Worm (Caenorhabditis elegans): Measurements from ENCODE around the gene ZK813.5.

ZK813.5 gene

DNA sequence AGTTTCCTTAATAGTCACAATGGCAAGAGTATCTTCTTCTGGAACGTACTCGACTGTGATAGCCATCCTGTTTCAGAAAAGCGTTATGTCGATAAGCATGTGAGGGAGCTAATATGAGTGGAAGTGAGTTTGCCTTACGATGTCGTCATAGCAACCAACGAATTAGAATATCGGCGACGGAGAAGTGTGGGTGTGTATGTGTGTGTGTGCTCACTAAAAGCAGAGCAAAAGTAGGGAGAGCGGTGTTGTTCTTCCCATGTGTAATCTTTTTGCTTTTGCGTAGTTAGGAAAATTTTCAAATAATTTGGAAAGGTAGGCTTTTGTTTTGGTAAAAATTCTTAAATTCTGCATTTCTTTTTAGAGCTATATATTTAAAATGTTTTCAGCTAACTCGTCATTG, at the start of gene ZK813.5:
TSS of gene ZK813.5 (minus strand) at position 101 of the 400 bp plus-strand sequence.
- TF ChIP-seq flt-1 (GFP tag; IDR thresholded peaks at IDR 0.05) (0 out of 2 replicates have a peak, but pooled peaks have one; percentile 17), klf-2 (GFP tag; conservative IDR thresholded peaks at IDR 0.05) (no peak)

DNA sequence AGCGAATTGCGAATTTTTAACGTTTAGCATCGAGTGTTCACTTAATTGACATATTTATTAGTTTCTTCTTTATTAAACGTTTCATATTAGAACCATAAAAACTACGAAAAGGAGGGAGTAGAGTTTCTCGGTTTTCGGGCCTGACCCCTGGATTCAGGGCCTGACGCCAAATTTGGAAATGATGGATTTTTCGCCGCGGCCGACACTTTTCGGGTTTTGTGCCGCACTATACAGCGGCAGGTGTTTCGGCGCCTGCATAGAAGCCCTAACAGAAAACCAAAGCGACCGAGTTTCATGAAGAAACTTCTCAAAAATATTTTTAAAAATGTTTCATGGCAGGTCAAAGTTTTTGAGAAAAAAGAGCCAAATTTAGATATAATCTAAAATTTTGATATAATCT, 49.3 kb upstream of the ZK813.5 start:
- no peak for TF ChIP-seq ztf-23 (GFP tag; IDR thresholded peaks at IDR 0.05)
- TF ChIP-seq ztf-29 (GFP tag; IDR thresholded peaks at IDR 0.05), result no peak
- TF ChIP-seq flt-1 (GFP tag; IDR thresholded peaks at IDR 0.05), result no peak
- no peak for TF ChIP-seq cog-1 (tag; optimal IDR thresholded peaks at IDR 0.05)
- no peak for TF ChIP-seq med-1 (GFP tag; optimal IDR thresholded peaks at IDR 0.05; ENCODE audit: insufficient read depth)
- no peak for TF ChIP-seq tab-1 (GFP tag; IDR thresholded peaks at IDR 0.05)
- no peak for TF ChIP-seq ref-1 (GFP tag; conservative IDR thresholded peaks at IDR 0.05)
- no peak for TF ChIP-seq klf-2 (GFP tag; conservative IDR thresholded peaks at IDR 0.05)
- no peak for TF ChIP-seq T22C8.4 (GFP tag; IDR thresholded peaks at IDR 0.05)

DNA sequence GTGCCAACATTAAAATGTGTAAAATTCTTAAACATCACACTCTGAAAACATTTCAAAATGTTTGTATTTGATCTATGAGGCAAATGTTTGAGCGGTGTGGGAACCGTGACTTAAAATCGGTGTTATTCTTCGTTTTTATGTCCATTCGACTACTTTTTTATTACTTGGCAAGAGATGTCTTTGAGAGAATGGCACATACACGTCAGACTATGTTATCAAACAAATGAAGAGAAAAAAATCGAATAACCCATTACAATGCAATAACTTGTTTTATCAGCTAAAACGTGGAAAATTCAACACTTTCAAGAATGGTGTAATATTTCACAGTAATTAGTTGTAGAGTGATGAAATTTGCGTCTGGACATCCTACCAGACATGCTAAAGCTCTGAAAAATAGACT, 48.8 kb upstream of the ZK813.5 start:
- TF ChIP-seq tab-1 (GFP tag; IDR thresholded peaks at IDR 0.05) (no peak), cog-1 (tag; optimal IDR thresholded peaks at IDR 0.05) (no peak), ref-1 (GFP tag; conservative IDR thresholded peaks at IDR 0.05) (no peak), med-1 (GFP tag; optimal IDR thresholded peaks at IDR 0.05; ENCODE audit: insufficient read depth) (no peak), T22C8.4 (GFP tag; IDR thresholded peaks at IDR 0.05) (no peak), flt-1 (GFP tag; IDR thresholded peaks at IDR 0.05) (no peak), klf-2 (GFP tag; conservative IDR thresholded peaks at IDR 0.05) (no peak), ztf-23 (GFP tag; IDR thresholded peaks at IDR 0.05) (no peak)

DNA sequence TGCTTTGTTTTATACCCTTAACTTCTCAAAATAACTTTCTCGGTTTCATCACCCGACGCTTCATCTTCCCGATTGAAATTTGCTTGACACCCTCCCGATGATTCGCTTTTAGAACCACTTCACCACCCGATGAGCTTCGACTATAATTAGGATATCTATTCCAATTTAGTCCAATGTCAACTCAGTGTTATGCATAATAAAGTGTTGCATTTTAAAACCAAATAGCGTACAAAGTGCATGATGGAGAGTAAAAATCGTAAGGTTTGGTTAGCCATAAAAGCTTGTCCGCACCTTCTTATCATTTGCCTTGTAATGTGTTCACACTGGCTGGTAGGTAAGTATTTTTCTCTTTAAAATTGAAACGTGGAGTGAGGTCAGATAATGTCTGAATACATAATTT, 47.9 kb upstream of the ZK813.5 start, which contains the start of gene C12D12.1:
TSS of gene C12D12.1 (plus strand) at position 301 of the 400 bp plus-strand sequence.
- no peak for TF ChIP-seq ztf-23 (GFP tag; IDR thresholded peaks at IDR 0.05)
- no peak for TF ChIP-seq ztf-29 (GFP tag; IDR thresholded peaks at IDR 0.05)
- no peak for TF ChIP-seq klf-2 (GFP tag; conservative IDR thresholded peaks at IDR 0.05)
- no peak for TF ChIP-seq flt-1 (GFP tag; IDR thresholded peaks at IDR 0.05)
- TF ChIP-seq med-1 (GFP tag; optimal IDR thresholded peaks at IDR 0.05; ENCODE audit: insufficient read depth), result no peak
- TF ChIP-seq tab-1 (GFP tag; IDR thresholded peaks at IDR 0.05), result no peak
- TF ChIP-seq T22C8.4 (GFP tag; IDR thresholded peaks at IDR 0.05), result no peak
- no peak for TF ChIP-seq ref-1 (GFP tag; conservative IDR thresholded peaks at IDR 0.05)
- no peak for TF ChIP-seq cog-1 (tag; optimal IDR thresholded peaks at IDR 0.05)

- TF ChIP-seq flt-1 (GFP tag; IDR thresholded peaks at IDR 0.05), result no peak
- TF ChIP-seq T22C8.4 (GFP tag; IDR thresholded peaks at IDR 0.05), result no peak
- TF ChIP-seq ztf-23 (GFP tag; IDR thresholded peaks at IDR 0.05), result no peak
- no peak for TF ChIP-seq ref-1 (GFP tag; conservative IDR thresholded peaks at IDR 0.05)
- no peak for TF ChIP-seq tab-1 (GFP tag; IDR thresholded peaks at IDR 0.05)
- TF ChIP-seq cog-1 (tag; optimal IDR thresholded peaks at IDR 0.05), result no peak
- TF ChIP-seq med-1 (GFP tag; optimal IDR thresholded peaks at IDR 0.05; ENCODE audit: insufficient read depth), result no peak
- TF ChIP-seq ztf-29 (GFP tag; IDR thresholded peaks at IDR 0.05), result no peak
- no peak for TF ChIP-seq klf-2 (GFP tag; conservative IDR thresholded peaks at IDR 0.05)
Measured at ce11 chrX:3495776-3496175, 44.8 kb upstream of the ZK813.5 start, which contains the start of gene glt-1. glt-1 (plus strand) TSS chrX:3496026.

DNA sequence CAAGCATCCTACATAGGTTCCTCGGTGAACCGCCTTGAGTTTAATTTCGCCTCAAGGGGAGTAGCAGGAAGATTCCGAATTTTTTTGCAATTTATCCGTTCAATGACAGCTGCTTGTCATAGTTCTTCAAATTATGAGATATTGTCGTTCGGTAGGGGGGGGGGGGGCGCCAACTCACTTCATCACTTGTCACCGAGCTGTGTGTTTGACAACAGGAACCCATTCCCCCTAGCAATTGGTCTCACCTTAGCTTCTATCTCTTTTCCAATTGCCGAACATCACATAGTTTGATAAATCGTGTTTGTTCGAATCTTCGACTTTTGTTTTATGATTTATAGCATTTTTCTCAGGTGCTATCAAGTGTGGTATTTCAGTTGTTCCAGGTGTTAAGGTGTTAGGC, 43.6 kb upstream of the ZK813.5 start:
- TF ChIP-seq flt-1 (GFP tag; IDR thresholded peaks at IDR 0.05), result no peak
- TF ChIP-seq klf-2 (GFP tag; conservative IDR thresholded peaks at IDR 0.05), result no peak
- no peak for TF ChIP-seq T22C8.4 (GFP tag; IDR thresholded peaks at IDR 0.05)
- no peak for TF ChIP-seq ztf-29 (GFP tag; IDR thresholded peaks at IDR 0.05)
- no peak for TF ChIP-seq cog-1 (tag; optimal IDR thresholded peaks at IDR 0.05)
- TF ChIP-seq tab-1 (GFP tag; IDR thresholded peaks at IDR 0.05), result no peak
- no peak for TF ChIP-seq med-1 (GFP tag; optimal IDR thresholded peaks at IDR 0.05; ENCODE audit: insufficient read depth)
- TF ChIP-seq ref-1 (GFP tag; conservative IDR thresholded peaks at IDR 0.05), result no peak

DNA sequence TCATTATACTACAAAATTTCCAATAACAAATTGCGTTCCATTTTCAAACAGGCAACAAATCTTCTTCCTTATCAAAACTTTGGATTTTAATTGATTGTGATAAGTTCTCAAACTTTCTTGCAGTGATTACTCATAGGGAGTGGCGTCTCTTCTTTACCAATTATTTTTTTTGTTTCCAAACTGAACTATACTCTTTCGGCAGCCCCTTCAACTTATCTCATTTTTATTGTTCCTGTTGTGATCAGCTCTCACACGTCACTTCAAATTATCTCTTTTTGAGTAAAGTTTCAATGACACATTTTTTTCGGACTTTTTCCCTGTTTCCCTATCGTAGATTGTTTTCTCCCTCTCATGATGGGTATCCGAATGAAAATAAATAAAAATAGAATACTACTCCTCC, 41.4 kb upstream of the ZK813.5 start:
- no peak for TF ChIP-seq ztf-23 (GFP tag; IDR thresholded peaks at IDR 0.05)
- no peak for TF ChIP-seq ztf-29 (GFP tag; IDR thresholded peaks at IDR 0.05)
- no peak for TF ChIP-seq T22C8.4 (GFP tag; IDR thresholded peaks at IDR 0.05)

DNA sequence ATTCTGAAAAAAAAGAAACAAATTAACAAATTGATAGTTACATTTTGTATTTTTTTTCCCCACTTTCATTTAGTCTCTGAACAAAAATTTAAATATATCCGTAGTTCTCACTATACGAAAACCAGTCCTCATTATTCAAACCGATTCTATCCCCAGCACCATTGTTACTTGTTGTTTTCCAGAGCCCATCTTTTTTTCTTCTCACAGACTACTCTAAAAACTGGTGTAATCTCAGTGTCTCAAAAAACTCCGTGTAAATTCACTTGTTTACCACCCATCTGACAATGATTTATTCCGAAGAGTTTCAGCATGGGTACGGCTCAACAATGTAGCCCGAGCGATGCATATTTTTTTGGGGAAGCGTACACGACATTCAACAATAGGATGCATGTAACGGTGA, 38.0 kb upstream of the ZK813.5 start, which contains the start of gene C12D12.3:
TSS of gene C12D12.3 (plus strand) at position 301 of the 400 bp plus-strand sequence.
- TF ChIP-seq med-1 (GFP tag; optimal IDR thresholded peaks at IDR 0.05; ENCODE audit: insufficient read depth) (no peak), ztf-23 (GFP tag; IDR thresholded peaks at IDR 0.05) (no peak), flt-1 (GFP tag; IDR thresholded peaks at IDR 0.05) (no peak), T22C8.4 (GFP tag; IDR thresholded peaks at IDR 0.05) (no peak), cog-1 (tag; optimal IDR thresholded peaks at IDR 0.05) (no peak), ref-1 (GFP tag; conservative IDR thresholded peaks at IDR 0.05) (no peak), tab-1 (GFP tag; IDR thresholded peaks at IDR 0.05) (no peak), ztf-29 (GFP tag; IDR thresholded peaks at IDR 0.05) (no peak), klf-2 (GFP tag; conservative IDR thresholded peaks at IDR 0.05) (no peak)

ce11 chrX:3488074-3488688, 37.2 kb upstream of the ZK813.5 start:
- no peak for TF ChIP-seq tab-1 (GFP tag; IDR thresholded peaks at IDR 0.05)
- TF ChIP-seq flt-1 (GFP tag; IDR thresholded peaks at IDR 0.05), result no peak
- TF ChIP-seq ztf-23 (GFP tag; IDR thresholded peaks at IDR 0.05), result no peak
- TF ChIP-seq cog-1 (tag; optimal IDR thresholded peaks at IDR 0.05), result no peak
- TF ChIP-seq ref-1 (GFP tag; conservative IDR thresholded peaks at IDR 0.05), result no peak
- TF ChIP-seq klf-2 (GFP tag; conservative IDR thresholded peaks at IDR 0.05), result no peak
- TF ChIP-seq med-1 (GFP tag; optimal IDR thresholded peaks at IDR 0.05; ENCODE audit: insufficient read depth), result no peak
- no peak for TF ChIP-seq ztf-29 (GFP tag; IDR thresholded peaks at IDR 0.05)
- TF ChIP-seq T22C8.4 (GFP tag; IDR thresholded peaks at IDR 0.05), result no peak

DNA sequence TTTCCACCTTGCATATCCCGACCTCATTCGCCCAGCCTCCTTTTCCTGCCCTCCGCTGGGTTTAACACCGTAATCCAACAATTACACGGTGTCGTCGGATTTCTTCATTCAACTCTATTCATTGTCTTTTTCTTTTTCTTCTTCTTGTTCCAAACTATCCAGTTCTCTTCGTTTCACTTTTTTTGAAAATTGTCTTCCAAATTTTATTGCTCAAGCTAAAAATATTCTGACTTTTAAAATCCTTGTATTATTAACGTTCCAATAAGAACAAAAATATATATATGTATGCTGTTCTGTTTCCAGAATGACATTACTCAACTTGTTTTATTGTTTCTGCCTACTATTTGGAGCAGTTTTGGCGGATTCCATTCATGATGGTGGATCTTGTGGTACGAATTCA, 28.9 kb upstream of the ZK813.5 start, which contains the start of gene wrt-6:
TSS of gene wrt-6 (plus strand) at position 301 of the 400 bp plus-strand sequence.
- no peak for TF ChIP-seq ztf-29 (GFP tag; IDR thresholded peaks at IDR 0.05)
- TF ChIP-seq flt-1 (GFP tag; IDR thresholded peaks at IDR 0.05), result no peak
- no peak for TF ChIP-seq klf-2 (GFP tag; conservative IDR thresholded peaks at IDR 0.05)
- TF ChIP-seq T22C8.4 (GFP tag; IDR thresholded peaks at IDR 0.05), result no peak
- TF ChIP-seq med-1 (GFP tag; optimal IDR thresholded peaks at IDR 0.05; ENCODE audit: insufficient read depth), result no peak
- TF ChIP-seq tab-1 (GFP tag; IDR thresholded peaks at IDR 0.05), result no peak
- no peak for TF ChIP-seq cog-1 (tag; optimal IDR thresholded peaks at IDR 0.05)
- TF ChIP-seq ref-1 (GFP tag; conservative IDR thresholded peaks at IDR 0.05), result no peak

All from whole organism, midembryonic.